Fruit fly (Drosophila melanogaster) whole organism, embryonic: ENCODE measurements around the gene CG43221.

Experiments
- Atf6 ChIP-seq: fragments of 200-800 bp; sonication (Bioruptor generic); IDR thresholded peaks from 2 replicates; pipeline ENCODE4 v1.3.6; 2022; ENCODE audit warnings: missing biosample characterization, missing genetic modification characterization
- Awh ChIP-seq: fragments of 200-800 bp; sonication (Bioruptor generic); IDR thresholded peaks from 2 replicates; pipeline ENCODE4, ENCODE4 v1.3.6; 2022; ENCODE audit warnings: missing biosample characterization, missing genetic modification characterization
- CG10274 ChIP-seq: fragments of 200-800 bp; sonication (Bioruptor generic); optimal IDR thresholded peaks from 3 replicates; lab custom pipeline; 2017; ENCODE audit warnings: missing biosample characterization, mild to moderate bottlenecking, missing genetic modification characterization
- CG10543 ChIP-seq: fragments of 200-800 bp; sonication (Bioruptor generic); optimal IDR thresholded peaks from 3 replicates; lab custom pipeline; 2017; ENCODE audit warnings: missing biosample characterization, mild to moderate bottlenecking, missing genetic modification characterization, moderate library complexity
- CG10959 ChIP-seq: fragments of 200-800 bp; sonication (Bioruptor generic); IDR thresholded peaks from 2 replicates; pipeline ENCODE4 v1.3.6; 2022; ENCODE audit warnings: missing biosample characterization, missing genetic modification characterization
- CG11695 ChIP-seq: fragments of 200-800 bp; sonication (Bioruptor generic); IDR thresholded peaks from 3 replicates; pipeline ENCODE4 v1.3.6; 2022; ENCODE audit warnings: missing biosample characterization, missing genetic modification characterization
- CG13296 ChIP-seq: fragments of 200-800 bp; sonication (Bioruptor generic); optimal IDR thresholded peaks from 3 replicates; lab custom pipeline; 2018; ENCODE audit warnings: missing biosample characterization, mild to moderate bottlenecking, missing genetic modification characterization
- CG14014 ChIP-seq: fragments of 200-800 bp; sonication (Bioruptor generic); IDR thresholded peaks from 2 replicates; pipeline ENCODE4 v1.3.6; 2022; ENCODE audit warnings: missing biosample characterization, missing genetic modification characterization
- CG16863 ChIP-seq: fragments of 200-800 bp; sonication (Bioruptor generic); optimal IDR thresholded peaks from 3 replicates; lab custom pipeline; 2016; ENCODE audit warnings: missing biosample characterization, missing genetic modification characterization
- CG30403 ChIP-seq: fragments of 200-800 bp; sonication (Bioruptor generic); optimal IDR thresholded peaks from 3 replicates; lab custom pipeline; 2016; ENCODE audit warnings: missing biosample characterization, missing genetic modification characterization
- CG3407 ChIP-seq: fragments of 200-800 bp; sonication (Bioruptor generic); optimal IDR thresholded peaks from 2 replicates; lab custom pipeline; 2018; ENCODE audit warnings: missing biosample characterization, mild to moderate bottlenecking, missing genetic modification characterization
- CG6791 ChIP-seq: fragments of 200-800 bp; sonication (Bioruptor generic); IDR thresholded peaks from 3 replicates; pipeline ENCODE4 v1.3.6; 2022; ENCODE audit warnings: missing biosample characterization, missing genetic modification characterization; ENCODE audit not compliant: partially characterized antibody
- CG6813 ChIP-seq: fragments of 200-800 bp; sonication (Bioruptor generic); optimal IDR thresholded peaks from 2 replicates; lab custom pipeline; 2017; ENCODE audit warnings: missing biosample characterization, missing genetic modification characterization, mild to moderate bottlenecking, moderate library complexity, missing genetic modification reagents
- CG6854 ChIP-seq: fragments of 200-800 bp; sonication (Bioruptor generic); optimal IDR thresholded peaks from 3 replicates; lab custom pipeline; 2017; ENCODE audit warnings: missing biosample characterization, mild to moderate bottlenecking, missing genetic modification characterization
- CG7786 ChIP-seq: fragments of 200-800 bp; sonication (Bioruptor generic); optimal IDR thresholded peaks from 2 replicates; lab custom pipeline; 2016; ENCODE audit warnings: missing biosample characterization, missing genetic modification characterization
- CG8089 ChIP-seq: fragments of 200-800 bp; sonication (Bioruptor generic); optimal IDR thresholded peaks from 3 replicates; lab custom pipeline; 2016; ENCODE audit warnings: missing biosample characterization, missing genetic modification characterization
- CG8765 ChIP-seq: fragments of 200-800 bp; sonication (Bioruptor generic); IDR thresholded peaks from 2 replicates; pipeline ENCODE4 v1.3.6; 2022; ENCODE audit warnings: missing biosample characterization, missing genetic modification characterization
- CG9876 ChIP-seq: fragments of 200-800 bp; sonication (Bioruptor generic); optimal IDR thresholded peaks from 2 replicates; lab custom pipeline; 2016; ENCODE audit warnings: missing biosample characterization, missing genetic modification characterization
- Deaf1 ChIP-seq: fragments of 200-800 bp; optimal IDR thresholded peaks from 3 replicates; lab custom pipeline; 2019; ENCODE audit warnings: missing biosample characterization, mild to moderate bottlenecking, missing genetic modification characterization, moderate library complexity
- Dek ChIP-seq: fragments of 200-800 bp; sonication (Bioruptor generic); optimal IDR thresholded peaks from 3 replicates; lab custom pipeline; 2019; ENCODE audit warnings: missing biosample characterization, mild to moderate bottlenecking, missing genetic modification characterization, moderate library complexity
- Dip2 ChIP-seq: fragments of 200-800 bp; sonication (Bioruptor generic); IDR thresholded peaks from 2 replicates; pipeline ENCODE4 v1.3.6; 2022; ENCODE audit warnings: missing biosample characterization, missing genetic modification characterization
- Dip3 ChIP-seq: fragments of 200-800 bp; sonication (Bioruptor generic); optimal IDR thresholded peaks from 3 replicates; lab custom pipeline; 2016; ENCODE audit warnings: missing biosample characterization, missing genetic modification characterization
- NFAT ChIP-seq: fragments of 200-800 bp; sonication (Bioruptor generic); IDR thresholded peaks from 2 replicates; pipeline ENCODE4 v1.3.6; 2022; ENCODE audit warnings: missing biosample characterization, missing genetic modification characterization
- Nf-YB ChIP-seq: fragments of 200-800 bp; sonication (Bioruptor generic); optimal IDR thresholded peaks from 3 replicates; lab custom pipeline; 2019; ENCODE audit warnings: missing biosample characterization, mild to moderate bottlenecking, missing genetic modification characterization, moderate library complexity
- NfI ChIP-seq: fragments of 200-800 bp; sonication (Bioruptor generic); optimal IDR thresholded peaks from 3 replicates; lab custom pipeline; 2018; ENCODE audit warnings: missing biosample characterization, mild to moderate bottlenecking, missing genetic modification characterization, moderate library complexity
- Stat92E ChIP-seq, 3 experiments: fragments of >200 bp in 2 of 3; fragments of 200-800 bp in 1 of 3; sonication (Bioruptor generic) in 1 of 3; optimal IDR thresholded peaks; 2 replicates each; lab custom pipeline; 2017 to 2019; ENCODE audit warnings: missing biosample characterization in 3 of 3, missing genetic modification characterization in 3 of 3, mild to moderate bottlenecking in 1 of 3, moderate library complexity in 1 of 3
- ap ChIP-seq: fragments of 200-800 bp; sonication (Bioruptor generic); IDR thresholded peaks from 2 replicates; pipeline ENCODE4 v1.3.6; 2022; ENCODE audit warnings: missing biosample characterization, missing genetic modification characterization
- br ChIP-seq: fragments of >200 bp; optimal IDR thresholded peaks from 2 replicates; lab custom pipeline; 2017
- cad ChIP-seq: fragments of >200 bp; optimal IDR thresholded peaks from 2 replicates; lab custom pipeline; 2017; ENCODE audit warnings: missing biosample characterization, missing genetic modification characterization
- dan ChIP-seq: fragments of 200-800 bp; sonication (Bioruptor generic); IDR thresholded peaks from 2 replicates; pipeline ENCODE4 v1.3.6; 2022; ENCODE audit warnings: missing biosample characterization, missing genetic modification characterization
- eyg ChIP-seq: fragments of 200-800 bp; sonication (Bioruptor generic); optimal IDR thresholded peaks from 3 replicates; lab custom pipeline; 2016; ENCODE audit warnings: missing biosample characterization, missing genetic modification characterization
- ftz-f1 ChIP-seq: fragments of 200-800 bp; sonication (Bioruptor generic); optimal IDR thresholded peaks from 2 replicates; lab custom pipeline; 2016; ENCODE audit warnings: missing biosample characterization, missing genetic modification characterization
- fu2 ChIP-seq: fragments of 200-800 bp; sonication (Bioruptor generic); optimal IDR thresholded peaks from 2 replicates; lab custom pipeline; 2016; ENCODE audit warnings: missing biosample characterization, missing genetic modification characterization
- gcm ChIP-seq: fragments of 200-800 bp; sonication (Bioruptor generic); optimal IDR thresholded peaks from 2 replicates; lab custom pipeline; 2019; ENCODE audit warnings: missing biosample characterization, mild to moderate bottlenecking, missing genetic modification characterization, moderate library complexity
- gcm2 ChIP-seq: fragments of 200-800 bp; sonication (Bioruptor generic); optimal IDR thresholded peaks from 2 replicates; lab custom pipeline; 2016; ENCODE audit warnings: missing biosample characterization, missing genetic modification characterization
- gem ChIP-seq: fragments of 200-800 bp; sonication (Bioruptor generic); optimal IDR thresholded peaks from 2 replicates; lab custom pipeline; 2019; ENCODE audit warnings: missing biosample characterization, mild to moderate bottlenecking, missing genetic modification characterization, moderate library complexity
- grn ChIP-seq: fragments of 200-800 bp; sonication (Bioruptor generic); optimal IDR thresholded peaks from 3 replicates; lab custom pipeline; 2017; ENCODE audit warnings: missing biosample characterization, missing genetic modification characterization
- h ChIP-seq: fragments of >200 bp; optimal IDR thresholded peaks from 2 replicates; lab custom pipeline; 2017
- inv ChIP-seq: fragments of 200-800 bp; sonication (Bioruptor generic); IDR thresholded peaks from 2 replicates; pipeline ENCODE4 v1.3.6; 2022; ENCODE audit warnings: missing biosample characterization, missing genetic modification characterization; ENCODE audit not compliant: partially characterized antibody
- luna ChIP-seq: fragments of 200-800 bp; sonication (Bioruptor generic); optimal IDR thresholded peaks from 2 replicates; lab custom pipeline; 2016; ENCODE audit warnings: missing biosample characterization, missing genetic modification characterization
- nom ChIP-seq: fragments of 200-800 bp; sonication (Bioruptor generic); optimal IDR thresholded peaks from 2 replicates; lab custom pipeline; 2017; ENCODE audit warnings: missing biosample characterization, missing genetic modification characterization, mild to moderate bottlenecking, moderate library complexity, missing genetic modification reagents
- prd ChIP-seq, 3 experiments: fragments of >200 bp in 2 of 3; fragments of 200-800 bp in 1 of 3; sonication (Bioruptor generic) in 1 of 3; optimal IDR thresholded peaks in 2 of 3; IDR thresholded peaks in 1 of 3; 2 replicates in 2 of 3; 3 replicates in 1 of 3; pipeline versions ENCODE4 v1.3.6 to Lab custom; 2017 to 2022; ENCODE audit warnings: missing biosample characterization in 1 of 3, missing genetic modification characterization in 1 of 3
- pros ChIP-seq: fragments of 200-800 bp; sonication (Bioruptor generic); optimal IDR thresholded peaks from 3 replicates; lab custom pipeline; 2019; ENCODE audit warnings: missing biosample characterization, mild to moderate bottlenecking, missing genetic modification characterization, moderate library complexity
- schlank ChIP-seq: fragments of 200-800 bp; sonication (Bioruptor generic); optimal IDR thresholded peaks from 2 replicates; lab custom pipeline; 2018; ENCODE audit warnings: missing biosample characterization, mild to moderate bottlenecking, missing genetic modification characterization
- sens ChIP-seq: fragments of 200-800 bp; sonication (Bioruptor generic); peaks from one replicate; lab custom pipeline; 2016; ENCODE audit warnings: missing biosample characterization, missing genetic modification characterization
- so ChIP-seq: fragments of 200-800 bp; sonication (Bioruptor generic); IDR thresholded peaks from 3 replicates; pipeline ENCODE4 v1.3.6; 2022; ENCODE audit warnings: missing biosample characterization, missing genetic modification characterization
- stwl ChIP-seq: fragments of 200-800 bp; sonication (Bioruptor generic); optimal IDR thresholded peaks from 3 replicates; lab custom pipeline; 2018; ENCODE audit warnings: missing biosample characterization, mild to moderate bottlenecking, missing genetic modification characterization, moderate library complexity
- tna ChIP-seq: fragments of 200-800 bp; sonication (Bioruptor generic); IDR thresholded peaks from 2 replicates; pipeline ENCODE4 v1.3.6; 2022; ENCODE audit warnings: missing biosample characterization, missing genetic modification characterization; ENCODE audit not compliant: partially characterized antibody
- ttk ChIP-seq: fragments of 200-800 bp; sonication (Bioruptor generic); IDR thresholded peaks from 2 replicates; pipeline ENCODE4 v2.1.2; 2022; ENCODE audit warnings: missing biosample characterization, missing genetic modification characterization
- tx ChIP-seq: fragments of 200-800 bp; sonication (Bioruptor generic); optimal IDR thresholded peaks from 2 replicates; lab custom pipeline; 2016; ENCODE audit warnings: missing biosample characterization, missing genetic modification characterization
- wdn ChIP-seq: fragments of 200-800 bp; sonication (Bioruptor generic); IDR thresholded peaks from 2 replicates; pipeline ENCODE4 v1.3.6; 2022; ENCODE audit warnings: missing biosample characterization, missing genetic modification characterization
- yki ChIP-seq: fragments of >200 bp; optimal IDR thresholded peaks from 3 replicates; lab custom pipeline; 2018
- zen2 ChIP-seq: fragments of 200-800 bp; sonication (Bioruptor generic); IDR thresholded peaks from 3 replicates; pipeline ENCODE4 v1.3.6; 2022; ENCODE audit warnings: missing biosample characterization, missing genetic modification characterization; ENCODE audit not compliant: partially characterized antibody

Gene CG43221

DNA sequence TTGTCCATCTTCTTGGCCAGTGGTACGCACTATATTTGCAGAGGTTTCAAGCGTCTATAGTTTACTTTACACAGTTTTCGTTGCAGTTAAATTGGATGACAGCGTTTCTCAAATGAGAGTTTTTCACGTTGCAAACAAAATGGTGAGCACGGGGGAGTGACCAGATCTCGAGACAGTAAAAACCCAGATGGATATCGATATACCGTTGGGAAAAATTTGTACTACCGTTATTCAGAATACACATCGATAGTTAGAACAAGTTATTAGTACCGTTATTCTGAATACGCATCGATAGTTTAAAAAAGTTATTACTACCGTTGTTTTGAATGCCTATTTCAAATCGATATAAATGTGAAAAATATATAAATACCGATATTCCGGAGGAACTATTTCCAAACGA, 7.8 kb upstream of the CG43221 start, which contains the start of gene cass (continued):
- TF ChIP-seq CG16863 (no peak), CG3407 (GFP tag; lab: Kevin White, UChicago) (no peak), Awh (GFP tag; lab: Robert Waterston, UW) (no peak), NFAT (GFP tag; lab: Robert Waterston, UW) (no peak), stwl (peak; percentile 92), tna (peak; percentile 81), CG10959 (GFP tag; lab: Robert Waterston, UW) (no peak), Dek (tag; lab: Kevin White, UChicago) (no peak), Dip2 (GFP tag; lab: Robert Waterston, UW) (no peak), Nf-YB (GFP tag; lab: Kevin White, UChicago) (no peak), CG6854 (GFP tag; lab: Kevin White, UChicago) (no peak), dan (GFP tag; lab: Robert Waterston, UW) (no peak), grn (GFP tag; lab: Kevin White, UChicago) (no peak), Deaf1 (tag; lab: Kevin White, UChicago) (peak; percentile 13), CG10274 (GFP tag; lab: Kevin White, UChicago) (no peak), fu2 (no peak), gcm2 (GFP tag; lab: Kevin White, UChicago) (no peak), CG30403 (GFP tag; lab: Kevin White, UChicago) (no peak), wdn (GFP tag; lab: Robert Waterston, UW) (no peak), CG9876 (GFP tag; lab: Kevin White, UChicago) (no peak), ap (GFP tag; lab: Robert Waterston, UW) (no peak), yki (lab: Kevin White, UChicago) (no peak), br (no peak), CG8765 (no peak), CG13296 (GFP tag; lab: Kevin White, UChicago) (no peak), luna (GFP tag; lab: Kevin White, UChicago) (no peak), gcm (no peak), ftz-f1 (GFP tag; lab: Kevin White, UChicago) (no peak), Atf6 (GFP tag; lab: Robert Waterston, UW) (no peak), schlank (no peak), CG6813 (GFP tag; lab: Kevin White, UChicago) (no peak), Dip3 (GFP tag; lab: Kevin White, UChicago) (no peak), Stat92E (GFP tag; optimal IDR thresholded peaks at IDR 0.05; lab: Kevin White, UChicago) (peak in 1 of 3 experiments; percentile 16), so (GFP tag; lab: Robert Waterston, UW) (no peak), NfI (GFP tag; lab: Kevin White, UChicago) (no peak), pros (GFP tag; lab: Kevin White, UChicago) (no peak), zen2 (peak; percentile 84), ttk (GFP tag; lab: Robert Waterston, UW) (no peak), gem (tag; lab: Kevin White, UChicago) (no peak), eyg (GFP tag; lab: Kevin White, UChicago) (no peak), inv (GFP tag; lab: Robert Waterston, UW) (peak; percentile 85), cad (GFP tag; lab: Kevin White, UChicago) (no peak), CG7786 (GFP tag; lab: Kevin White, UChicago) (no peak), CG8089 (no peak), CG6791 (peak; percentile 95), CG14014 (GFP tag; lab: Robert Waterston, UW) (no peak), h (lab: Kevin White, UChicago) (no peak), CG10543 (GFP tag; lab: Kevin White, UChicago) (no peak), nom (GFP tag; lab: Kevin White, UChicago) (no peak), tx (GFP tag; lab: Kevin White, UChicago) (no peak), sens (GFP tag; lab: Kevin White, UChicago) (peak; percentile 76), prd (optimal IDR thresholded peaks at IDR 0.05; lab: Kevin White, UChicago) (no peak), prd (GFP tag; IDR thresholded peaks at IDR 0.05; lab: Robert Waterston, UW) (no peak), CG11695 (GFP tag; lab: Robert Waterston, UW) (no peak)
